Fruit fly (Drosophila melanogaster) whole organism, embryonic: Measurements from ENCODE around the gene sesB.

Experiments
- CG10321 ChIP-seq: fragments of 200-800 bp; sonication (Bioruptor generic); IDR thresholded peaks from 2 replicates; pipeline ENCODE4 v1.3.6; 2022; ENCODE audit warnings: missing biosample characterization, missing genetic modification characterization
- CG10959 ChIP-seq: fragments of 200-800 bp; sonication (Bioruptor generic); IDR thresholded peaks from 2 replicates; pipeline ENCODE4 v1.3.6; 2022; ENCODE audit warnings: missing biosample characterization, missing genetic modification characterization
- CG11085 ChIP-seq: fragments of 200-800 bp; sonication (Bioruptor generic); IDR thresholded peaks from 2 replicates; pipeline ENCODE4 v1.3.6; 2022; ENCODE audit warnings: missing biosample characterization, missing genetic modification characterization
- CG12391 ChIP-seq: fragments of 200-800 bp; sonication (Bioruptor generic); optimal IDR thresholded peaks from 3 replicates; lab custom pipeline; 2018; ENCODE audit warnings: missing biosample characterization, mild to moderate bottlenecking, missing genetic modification characterization, moderate library complexity
- CG15696 ChIP-seq: fragments of 200-800 bp; sonication (Bioruptor generic); optimal IDR thresholded peaks from 2 replicates; lab custom pipeline; 2019; ENCODE audit warnings: missing biosample characterization, mild to moderate bottlenecking, missing genetic modification characterization, moderate library complexity
- CG1603 ChIP-seq: fragments of 200-800 bp; sonication (Bioruptor generic); optimal IDR thresholded peaks from 2 replicates; lab custom pipeline; 2019; ENCODE audit warnings: missing biosample characterization, mild to moderate bottlenecking, missing genetic modification characterization, moderate library complexity
- CG17829 ChIP-seq: fragments of 200-800 bp; optimal IDR thresholded peaks from 2 replicates; lab custom pipeline; 2019; ENCODE audit warnings: missing biosample characterization, mild to moderate bottlenecking, missing genetic modification characterization, moderate library complexity
- CG17912 ChIP-seq: fragments of 200-800 bp; sonication (Bioruptor generic); optimal IDR thresholded peaks from 2 replicates; lab custom pipeline; 2018; ENCODE audit warnings: missing biosample characterization, mild to moderate bottlenecking, missing genetic modification characterization
- CG2875 ChIP-seq: fragments of 200-800 bp; sonication (Bioruptor generic); optimal IDR thresholded peaks from 2 replicates; lab custom pipeline; 2017; ENCODE audit warnings: missing biosample characterization, mild to moderate bottlenecking, missing genetic modification characterization, missing genetic modification reagents
- CG32772 ChIP-seq: fragments of 200-800 bp; sonication (Bioruptor generic); IDR thresholded peaks from 2 replicates; pipeline ENCODE4 v1.3.6; 2022; ENCODE audit warnings: missing biosample characterization, missing genetic modification characterization
- CG4707 ChIP-seq: fragments of 200-800 bp; sonication (Bioruptor generic); optimal IDR thresholded peaks from 2 replicates; lab custom pipeline; 2018; ENCODE audit warnings: missing biosample characterization, mild to moderate bottlenecking, missing genetic modification characterization, moderate library complexity
- CG4730 ChIP-seq: fragments of 200-800 bp; sonication (Bioruptor generic); IDR thresholded peaks from 2 replicates; pipeline ENCODE4 v1.3.6; 2022; ENCODE audit warnings: missing biosample characterization, missing genetic modification characterization
- CG6654 ChIP-seq: fragments of 200-800 bp; sonication (Bioruptor generic); optimal IDR thresholded peaks from 2 replicates; lab custom pipeline; 2017; ENCODE audit warnings: missing biosample characterization, mild to moderate bottlenecking, missing genetic modification characterization
- CG6765 ChIP-seq: fragments of 200-800 bp; sonication (Bioruptor generic); optimal IDR thresholded peaks from 3 replicates; lab custom pipeline; 2017; ENCODE audit warnings: missing biosample characterization, mild to moderate bottlenecking, missing genetic modification characterization
- CG7839 ChIP-seq: fragments of 200-800 bp; sonication (Bioruptor generic); optimal IDR thresholded peaks from 3 replicates; lab custom pipeline; 2018; ENCODE audit warnings: missing biosample characterization, mild to moderate bottlenecking, missing genetic modification characterization, moderate library complexity
- CG8388 ChIP-seq: fragments of 200-800 bp; sonication (Bioruptor generic); optimal IDR thresholded peaks from 2 replicates; lab custom pipeline; 2019; ENCODE audit warnings: missing biosample characterization, mild to moderate bottlenecking, missing genetic modification characterization, moderate library complexity
- D ChIP-seq, 2 experiments: fragments of 200-800 bp in 1 of 2; fragments of >200 bp in 1 of 2; sonication (Bioruptor generic) in 1 of 2; optimal IDR thresholded peaks; 2 replicates in 1 of 2; 3 replicates in 1 of 2; lab custom pipeline; 2017; ENCODE audit warnings: mild to moderate bottlenecking in 1 of 2, missing biosample characterization in 1 of 2, missing genetic modification characterization in 1 of 2, missing genetic modification reagents in 1 of 2
- D19B ChIP-seq: fragments of 200-800 bp; sonication (Bioruptor generic); optimal IDR thresholded peaks from 2 replicates; lab custom pipeline; 2017; ENCODE audit warnings: missing biosample characterization, mild to moderate bottlenecking, missing genetic modification characterization
- Dad ChIP-seq: fragments of 200-800 bp; sonication (Bioruptor generic); optimal IDR thresholded peaks from 3 replicates; lab custom pipeline; 2016; ENCODE audit warnings: missing biosample characterization, missing genetic modification characterization
- E2f2 ChIP-seq: fragments of 200-800 bp; sonication (Bioruptor generic); IDR thresholded peaks from 2 replicates; pipeline ENCODE4 v1.3.6; 2022; ENCODE audit warnings: missing biosample characterization, missing genetic modification characterization
- Ets97D ChIP-seq: fragments of 200-800 bp; sonication (Bioruptor generic); optimal IDR thresholded peaks from 3 replicates; lab custom pipeline; 2016; ENCODE audit warnings: missing biosample characterization, missing genetic modification characterization
- Gug ChIP-seq: fragments of 200-800 bp; sonication (Bioruptor generic); IDR thresholded peaks from 4 replicates; pipeline ENCODE4 v1.3.6; 2022; ENCODE audit warnings: missing biosample characterization, missing genetic modification characterization
- HLH3B ChIP-seq: fragments of 200-800 bp; sonication (Bioruptor generic); IDR thresholded peaks from 2 replicates; pipeline ENCODE4 v1.3.6; 2022; ENCODE audit warnings: missing biosample characterization, missing genetic modification characterization
- Hr78 ChIP-seq, 2 experiments: fragments of 200-800 bp in 1 of 2; fragments of >200 bp in 1 of 2; sonication (Bioruptor generic) in 1 of 2; optimal IDR thresholded peaks; 2 replicates each; lab custom pipeline; 2017 to 2019; ENCODE audit warnings: missing biosample characterization in 2 of 2, missing genetic modification characterization in 2 of 2, mild to moderate bottlenecking in 1 of 2, moderate library complexity in 1 of 2
- Lim3 ChIP-seq: fragments of 200-800 bp; sonication (Bioruptor generic); IDR thresholded peaks from 2 replicates; pipeline ENCODE4 v1.3.6; 2022; ENCODE audit warnings: missing biosample characterization, missing genetic modification characterization
- Oli ChIP-seq: fragments of 200-800 bp; sonication (Bioruptor generic); optimal IDR thresholded peaks from 2 replicates; lab custom pipeline; 2018; ENCODE audit warnings: missing biosample characterization, mild to moderate bottlenecking, missing genetic modification characterization, moderate library complexity
- Spps ChIP-seq: fragments of 200-800 bp; sonication (Bioruptor generic); optimal IDR thresholded peaks from 2 replicates; lab custom pipeline; 2018; ENCODE audit warnings: missing biosample characterization, mild to moderate bottlenecking, missing genetic modification characterization
- TFAM ChIP-seq: fragments of 200-800 bp; sonication (Bioruptor generic); optimal IDR thresholded peaks from 2 replicates; lab custom pipeline; 2017; ENCODE audit warnings: missing biosample characterization, missing genetic modification characterization, inconsistent platforms
- aop ChIP-seq: fragments of 200-800 bp; sonication (Bioruptor generic); IDR thresholded peaks from 2 replicates; pipeline ENCODE4 v1.3.6; 2022; ENCODE audit warnings: missing biosample characterization, missing genetic modification characterization
- ci ChIP-seq: fragments of 200-800 bp; sonication (Bioruptor generic); IDR thresholded peaks from 3 replicates; pipeline ENCODE4 v1.3.6; 2022; ENCODE audit warnings: missing biosample characterization, missing genetic modification characterization
- crp ChIP-seq, 2 experiments: fragments of 200-800 bp; sonication (Bioruptor generic); optimal IDR thresholded peaks; 2 replicates in 1 of 2; 3 replicates in 1 of 2; lab custom pipeline; 2017; ENCODE audit warnings: missing biosample characterization in 2 of 2, missing genetic modification characterization in 2 of 2, mild to moderate bottlenecking in 1 of 2, moderate library complexity in 1 of 2
- esg ChIP-seq: fragments of 200-800 bp; sonication (Bioruptor generic); conservative IDR thresholded peaks from 2 replicates; pipeline ENCODE4 v1.3.6; 2022; ENCODE audit warnings: missing biosample characterization, missing genetic modification characterization
- lab ChIP-seq: fragments of 200-800 bp; sonication (Bioruptor generic); optimal IDR thresholded peaks from 3 replicates; lab custom pipeline; 2017; ENCODE audit warnings: missing biosample characterization, missing genetic modification characterization, mild to moderate bottlenecking, moderate library complexity, missing genetic modification reagents
- pita ChIP-seq: fragments of 200-800 bp; sonication (Bioruptor generic); optimal IDR thresholded peaks from 2 replicates; lab custom pipeline; 2017; ENCODE audit warnings: missing biosample characterization, mild to moderate bottlenecking, missing genetic modification characterization
- prd ChIP-seq, 3 experiments: fragments of >200 bp in 2 of 3; fragments of 200-800 bp in 1 of 3; sonication (Bioruptor generic) in 1 of 3; optimal IDR thresholded peaks in 2 of 3; IDR thresholded peaks in 1 of 3; 2 replicates in 2 of 3; 3 replicates in 1 of 3; pipeline versions ENCODE4 v1.3.6 to Lab custom; 2017 to 2022; ENCODE audit warnings: missing biosample characterization in 1 of 3, missing genetic modification characterization in 1 of 3
- pros ChIP-seq: fragments of 200-800 bp; sonication (Bioruptor generic); optimal IDR thresholded peaks from 3 replicates; lab custom pipeline; 2019; ENCODE audit warnings: missing biosample characterization, mild to moderate bottlenecking, missing genetic modification characterization, moderate library complexity
- rib ChIP-seq: fragments of 200-800 bp; sonication (Bioruptor generic); IDR thresholded peaks from 2 replicates; pipeline ENCODE4 v1.3.6; 2022; ENCODE audit warnings: missing biosample characterization, missing genetic modification characterization
- row ChIP-seq: fragments of 200-800 bp; sonication (Bioruptor generic); IDR thresholded peaks from 3 replicates; pipeline ENCODE4 v1.3.6; 2022; ENCODE audit warnings: missing biosample characterization, missing genetic modification characterization
- salm ChIP-seq: fragments of 200-800 bp; sonication (Bioruptor generic); optimal IDR thresholded peaks from 2 replicates; lab custom pipeline; 2018; ENCODE audit warnings: missing biosample characterization, mild to moderate bottlenecking, missing genetic modification characterization
- slp2 ChIP-seq: fragments of 200-800 bp; sonication (Bioruptor generic); optimal IDR thresholded peaks from 2 replicates; lab custom pipeline; 2016; ENCODE audit warnings: missing biosample characterization, missing genetic modification characterization
- stwl ChIP-seq: fragments of 200-800 bp; sonication (Bioruptor generic); optimal IDR thresholded peaks from 3 replicates; lab custom pipeline; 2018; ENCODE audit warnings: missing biosample characterization, mild to moderate bottlenecking, missing genetic modification characterization, moderate library complexity
- tgo ChIP-seq: fragments of 200-800 bp; sonication (Bioruptor generic); IDR thresholded peaks from 3 replicates; pipeline ENCODE4 v1.3.6; 2022; ENCODE audit warnings: missing biosample characterization, missing genetic modification characterization
- tll ChIP-seq, 2 experiments: fragments of 200-800 bp in 1 of 2; fragments of >200 bp in 1 of 2; sonication (Bioruptor generic) in 1 of 2; optimal IDR thresholded peaks; 2 replicates each; lab custom pipeline; 2017 to 2019; ENCODE audit warnings: missing biosample characterization in 2 of 2, missing genetic modification characterization in 2 of 2, mild to moderate bottlenecking in 1 of 2, moderate library complexity in 1 of 2
- trem ChIP-seq: fragments of 200-800 bp; optimal IDR thresholded peaks from 3 replicates; lab custom pipeline; 2019; ENCODE audit warnings: missing biosample characterization, mild to moderate bottlenecking, missing genetic modification characterization, moderate library complexity
- wdn ChIP-seq: fragments of 200-800 bp; sonication (Bioruptor generic); IDR thresholded peaks from 2 replicates; pipeline ENCODE4 v1.3.6; 2022; ENCODE audit warnings: missing biosample characterization, missing genetic modification characterization

sesB gene

DNA sequence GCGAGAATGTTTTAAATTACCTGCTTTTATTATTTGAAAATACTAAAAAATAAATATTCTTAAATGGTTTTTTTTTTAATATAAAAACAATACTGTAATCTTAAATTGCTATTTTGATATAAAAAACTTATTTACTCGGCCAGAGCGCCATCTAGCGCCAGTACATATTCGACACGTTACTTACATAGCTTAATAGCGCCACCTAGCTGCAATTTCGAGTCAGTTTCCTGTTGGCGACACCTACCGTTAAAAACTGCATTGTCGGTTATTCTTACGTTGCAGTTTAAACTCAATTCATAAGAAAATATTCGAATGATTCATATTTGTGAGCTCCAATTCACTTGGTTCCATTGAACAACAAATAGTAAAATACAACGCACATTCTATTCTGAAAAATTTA, 45.6 kb upstream of the sesB start (continued):
- TF ChIP-seq E2f2 (GFP tag; lab: Robert Waterston, UW) (peak; percentile 35; the same call in 1 of the 2 replicates), Lim3 (GFP tag; lab: Robert Waterston, UW) (no peak), CG6765 (no peak), Oli (tag; lab: Kevin White, UChicago) (peak; percentile 48), crp (GFP tag; optimal IDR thresholded peaks at IDR 0.05; lab: Kevin White, UChicago) (no peak), CG6654 (GFP tag; lab: Kevin White, UChicago) (no peak), CG12391 (tag; lab: Kevin White, UChicago) (peak; percentile 50), TFAM (GFP tag; lab: Kevin White, UChicago) (no peak), stwl (peak; percentile 70), rib (GFP tag; lab: Robert Waterston, UW) (no peak), Dad (GFP tag; lab: Kevin White, UChicago) (peak; percentile 25), pros (no peak), CG10959 (GFP tag; lab: Robert Waterston, UW) (peak; percentile 57; the same call in 1 of the 2 replicates), CG7839 (peak; percentile 70), pita (peak; percentile 44), Gug (GFP tag; lab: Robert Waterston, UW) (peak; percentile 64; the same call in 2 of the 4 replicates), CG11085 (GFP tag; lab: Robert Waterston, UW) (peak; percentile 73), CG8388 (no peak), aop (0 out of 2 replicates have a peak, but pooled peaks have one; percentile 6), Hr78 (GFP tag; optimal IDR thresholded peaks at IDR 0.05; lab: Kevin White, UChicago) (no peak), ci (peak; percentile 77), CG32772 (GFP tag; lab: Robert Waterston, UW) (peak; percentile 51), salm (no peak), CG15696 (peak; percentile 81), Ets97D (GFP tag; lab: Kevin White, UChicago) (peak; percentile 76), CG4707 (GFP tag; lab: Kevin White, UChicago) (peak; percentile 16)

DNA sequence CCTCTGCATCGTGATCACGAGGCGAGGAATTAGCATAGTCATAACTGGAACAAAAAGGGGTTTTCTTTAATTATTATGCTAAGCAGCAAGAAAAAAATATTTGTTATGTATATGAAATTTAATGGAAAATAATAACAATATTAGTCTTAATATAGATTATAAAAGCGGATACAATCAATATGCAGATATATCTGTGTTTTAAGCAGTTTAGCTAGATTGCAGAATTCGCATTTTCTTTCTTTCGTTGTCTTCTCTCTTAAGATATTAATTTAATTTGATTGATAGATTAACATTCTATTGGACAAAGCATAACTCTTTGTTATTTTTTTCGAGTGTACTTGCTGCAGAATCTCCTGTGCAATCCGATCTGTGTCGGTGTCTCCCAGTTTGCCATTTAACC, 40.5 kb upstream of the sesB start:
- TF ChIP-seq HLH3B (GFP tag; lab: Robert Waterston, UW) (no peak), CG17912 (GFP tag; lab: Kevin White, UChicago) (no peak)

DNA sequence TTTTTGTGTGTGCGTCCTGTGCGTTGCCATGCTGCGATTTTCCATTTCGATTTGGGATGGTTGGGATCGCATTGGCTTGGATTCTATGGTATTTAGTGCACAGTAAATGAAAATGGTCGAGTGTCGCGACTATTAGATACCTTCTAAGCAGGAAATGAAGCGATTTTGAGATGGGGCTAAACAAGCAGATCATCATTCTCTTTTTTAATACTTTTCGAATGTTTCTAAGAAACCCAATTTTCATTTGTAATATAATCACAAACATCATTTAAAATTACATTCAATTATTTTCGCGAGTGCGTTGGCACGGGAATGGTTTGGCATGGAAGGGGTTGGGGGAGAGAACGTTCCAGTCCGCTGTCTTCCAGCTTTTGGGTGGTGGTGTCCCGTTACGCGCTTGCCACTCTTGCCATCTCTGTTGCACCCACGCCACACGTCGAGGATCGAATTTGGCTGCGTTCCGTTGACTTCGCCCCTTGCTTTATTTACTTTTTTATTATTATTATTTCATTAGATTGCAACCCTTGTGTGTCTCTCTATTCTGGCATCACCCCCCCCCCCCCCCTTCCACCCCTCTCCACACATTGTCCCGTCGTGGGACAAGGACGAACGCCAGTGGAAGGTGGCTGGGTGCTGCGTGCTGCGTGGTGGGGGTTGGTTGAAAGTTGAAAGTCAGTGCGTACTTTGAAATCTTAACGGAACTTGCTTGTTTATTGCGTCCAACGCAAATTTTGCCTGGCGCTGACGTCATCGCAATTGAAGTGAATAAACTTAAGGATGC, 38.8 kb upstream of the sesB start:
- TF ChIP-seq trem (tag; lab: Kevin White, UChicago) (peak; percentile 25), tgo (GFP tag; lab: Robert Waterston, UW) (peak; percentile 19; the same call in 1 of the 3 replicates), tll (GFP tag; optimal IDR thresholded peaks at IDR 0.05; lab: Kevin White, UChicago) (no peak), esg (GFP tag; lab: Robert Waterston, UW) (0 out of 2 replicates have a peak, but pooled peaks have one; percentile 17), CG6765 (no peak), CG1603 (peak; percentile 68), row (GFP tag; lab: Robert Waterston, UW) (peak; percentile 73), CG10321 (GFP tag; lab: Robert Waterston, UW) (no peak), wdn (GFP tag; lab: Robert Waterston, UW) (no peak), slp2 (GFP tag; lab: Kevin White, UChicago) (peak; percentile 22), lab (GFP tag; lab: Kevin White, UChicago) (peak; percentile 7), Spps (peak; percentile 12), CG10959 (GFP tag; lab: Robert Waterston, UW) (0 out of 2 replicates have a peak, but pooled peaks have one; percentile 31), CG4730 (0 out of 2 replicates have a peak, but pooled peaks have one; percentile 33), prd (optimal IDR thresholded peaks at IDR 0.05; lab: Kevin White, UChicago) (no peak), prd (GFP tag; IDR thresholded peaks at IDR 0.05; lab: Robert Waterston, UW) (peak; percentile 61; the same call in 2 of the 3 replicates), CG2875 (peak; percentile 28), CG17829 (tag; lab: Kevin White, UChicago) (peak; percentile 41), D (optimal IDR thresholded peaks at IDR 0.05; lab: Kevin White, UChicago) (no peak), D (GFP tag; optimal IDR thresholded peaks at IDR 0.05; lab: Kevin White, UChicago) (peak; percentile 54), D19B (GFP tag; lab: Kevin White, UChicago) (peak; percentile 88)
